Fruit fly (Drosophila melanogaster) whole organism, embryonic: ENCODE results near the gene CG2767.

Source experiments
- Atf3 ChIP-seq: fragments of 200-800 bp; sonication (Bioruptor generic); optimal IDR thresholded peaks from 3 replicates; lab custom pipeline; 2016; ENCODE audit warnings: missing biosample characterization, missing genetic modification characterization
- CG10431 ChIP-seq: fragments of 200-800 bp; sonication (Bioruptor generic); optimal IDR thresholded peaks from 3 replicates; lab custom pipeline; 2018; ENCODE audit warnings: missing biosample characterization, mild to moderate bottlenecking, missing genetic modification characterization
- CG12071 ChIP-seq: fragments of 200-800 bp; sonication (Bioruptor generic); optimal IDR thresholded peaks from 3 replicates; lab custom pipeline; 2018; ENCODE audit warnings: missing biosample characterization, mild to moderate bottlenecking, missing genetic modification characterization
- CG1233 ChIP-seq: fragments of 200-800 bp; sonication (Bioruptor generic); optimal IDR thresholded peaks from 4 replicates; lab custom pipeline; 2018; ENCODE audit warnings: missing biosample characterization, mild to moderate bottlenecking, missing genetic modification characterization
- CG13296 ChIP-seq: fragments of 200-800 bp; sonication (Bioruptor generic); optimal IDR thresholded peaks from 3 replicates; lab custom pipeline; 2018; ENCODE audit warnings: missing biosample characterization, mild to moderate bottlenecking, missing genetic modification characterization
- CG14050 ChIP-seq: fragments of 200-800 bp; sonication (Bioruptor generic); IDR thresholded peaks from 3 replicates; pipeline ENCODE4 v1.3.6; 2022; ENCODE audit warnings: missing biosample characterization, missing genetic modification characterization
- CG16863 ChIP-seq: fragments of 200-800 bp; sonication (Bioruptor generic); optimal IDR thresholded peaks from 3 replicates; lab custom pipeline; 2016; ENCODE audit warnings: missing biosample characterization, missing genetic modification characterization
- CG17359 ChIP-seq: fragments of 200-800 bp; sonication (Bioruptor generic); optimal IDR thresholded peaks from 3 replicates; lab custom pipeline; 2018; ENCODE audit warnings: missing biosample characterization, mild to moderate bottlenecking, missing genetic modification characterization, moderate library complexity
- CG17361 ChIP-seq: fragments of 200-800 bp; sonication (Bioruptor generic); IDR thresholded peaks from 3 replicates; pipeline ENCODE4 v1.3.6; 2022; ENCODE audit warnings: missing biosample characterization, missing genetic modification characterization
- CG17829 ChIP-seq: fragments of 200-800 bp; optimal IDR thresholded peaks from 2 replicates; lab custom pipeline; 2019; ENCODE audit warnings: missing biosample characterization, mild to moderate bottlenecking, missing genetic modification characterization, moderate library complexity
- CG17912 ChIP-seq: fragments of 200-800 bp; sonication (Bioruptor generic); optimal IDR thresholded peaks from 2 replicates; lab custom pipeline; 2018; ENCODE audit warnings: missing biosample characterization, mild to moderate bottlenecking, missing genetic modification characterization
- CG18764 ChIP-seq: fragments of 200-800 bp; sonication (Bioruptor generic); optimal IDR thresholded peaks from 3 replicates; lab custom pipeline; 2016; ENCODE audit warnings: missing biosample characterization, missing genetic modification characterization
- CG2120 ChIP-seq: fragments of 200-800 bp; sonication (Bioruptor generic); optimal IDR thresholded peaks from 3 replicates; lab custom pipeline; 2016; ENCODE audit warnings: missing biosample characterization, missing genetic modification characterization
- CG31224 ChIP-seq: fragments of 200-800 bp; sonication (Bioruptor generic); IDR thresholded peaks from 2 replicates; pipeline ENCODE4 v1.3.6; 2022; ENCODE audit warnings: missing biosample characterization, missing genetic modification characterization
- CG34224 ChIP-seq: fragments of 200-800 bp; sonication (Bioruptor generic); IDR thresholded peaks from 3 replicates; pipeline ENCODE4 v1.3.6; 2022; ENCODE audit warnings: missing biosample characterization, missing genetic modification characterization; ENCODE audit not compliant: partially characterized antibody
- CG4360 ChIP-seq: fragments of 200-800 bp; sonication (Bioruptor generic); IDR thresholded peaks from 2 replicates; pipeline ENCODE4 v1.3.6; 2022; ENCODE audit warnings: missing biosample characterization, missing genetic modification characterization
- CG4424 ChIP-seq: fragments of 200-800 bp; sonication (Bioruptor generic); optimal IDR thresholded peaks from 3 replicates; lab custom pipeline; 2016; ENCODE audit warnings: missing biosample characterization, missing genetic modification characterization
- CG4854 ChIP-seq: fragments of 200-800 bp; sonication (Bioruptor generic); optimal IDR thresholded peaks from 2 replicates; lab custom pipeline; 2016; ENCODE audit warnings: missing biosample characterization, missing genetic modification characterization, inconsistent platforms
- CG6765 ChIP-seq: fragments of 200-800 bp; sonication (Bioruptor generic); optimal IDR thresholded peaks from 3 replicates; lab custom pipeline; 2017; ENCODE audit warnings: missing biosample characterization, mild to moderate bottlenecking, missing genetic modification characterization
- CG8478 ChIP-seq: fragments of >200 bp; optimal IDR thresholded peaks from 2 replicates; lab custom pipeline; 2018
- CG9437 ChIP-seq: fragments of 200-800 bp; sonication (Bioruptor generic); optimal IDR thresholded peaks from 2 replicates; lab custom pipeline; 2018; ENCODE audit warnings: missing biosample characterization, mild to moderate bottlenecking, missing genetic modification characterization
- CG9609 ChIP-seq: fragments of 200-800 bp; sonication (Bioruptor generic); optimal IDR thresholded peaks from 3 replicates; lab custom pipeline; 2016; ENCODE audit warnings: missing biosample characterization, missing genetic modification characterization
- CkIIα-i1 ChIP-seq: fragments of 200-800 bp; sonication (Bioruptor generic); IDR thresholded peaks from 2 replicates; pipeline ENCODE4 v1.3.6; 2022; ENCODE audit warnings: missing biosample characterization, missing genetic modification characterization
- Hsf ChIP-seq: fragments of 200-800 bp; sonication (Bioruptor generic); optimal IDR thresholded peaks from 3 replicates; lab custom pipeline; 2016; ENCODE audit warnings: missing biosample characterization, missing genetic modification characterization
- Jarid2 ChIP-seq: fragments of 200-800 bp; sonication (Bioruptor generic); optimal IDR thresholded peaks from 3 replicates; lab custom pipeline; 2017; ENCODE audit warnings: mild to moderate bottlenecking, missing biosample characterization, missing genetic modification reagents, missing genetic modification characterization
- Lim3 ChIP-seq: fragments of 200-800 bp; sonication (Bioruptor generic); IDR thresholded peaks from 2 replicates; pipeline ENCODE4 v1.3.6; 2022; ENCODE audit warnings: missing biosample characterization, missing genetic modification characterization
- bigmax ChIP-seq: fragments of 200-800 bp; sonication (Bioruptor generic); optimal IDR thresholded peaks from 2 replicates; lab custom pipeline; 2018; ENCODE audit warnings: missing biosample characterization, mild to moderate bottlenecking, missing genetic modification characterization
- chm ChIP-seq: fragments of 200-800 bp; sonication (Bioruptor generic); IDR thresholded peaks from 2 replicates; pipeline ENCODE4 v1.3.6; 2022; ENCODE audit warnings: missing biosample characterization, missing genetic modification characterization
- corto ChIP-seq: fragments of 200-800 bp; sonication (Bioruptor generic); optimal IDR thresholded peaks from 2 replicates; lab custom pipeline; 2016; ENCODE audit warnings: missing biosample characterization, mild to moderate bottlenecking, missing genetic modification characterization, moderate library complexity
- croc ChIP-seq: fragments of 200-800 bp; sonication (Bioruptor generic); conservative IDR thresholded peaks from 3 replicates; pipeline ENCODE4 v1.3.6; 2022; ENCODE audit warnings: missing biosample characterization, missing genetic modification characterization
- danr ChIP-seq: fragments of 200-800 bp; sonication (Bioruptor generic); IDR thresholded peaks from 2 replicates; pipeline ENCODE4 v1.3.6; 2022; ENCODE audit warnings: missing biosample characterization, missing genetic modification characterization
- disco-r ChIP-seq: fragments of 200-800 bp; sonication (Bioruptor generic); optimal IDR thresholded peaks from 2 replicates; lab custom pipeline; 2016; ENCODE audit warnings: missing biosample characterization, missing genetic modification characterization
- dpn ChIP-seq, 2 experiments: fragments of 200-800 bp; sonication (Bioruptor generic); optimal IDR thresholded peaks; 3 replicates each; lab custom pipeline; 2016; ENCODE audit warnings: missing biosample characterization in 2 of 2, missing genetic modification characterization in 2 of 2
- fd102C ChIP-seq: fragments of 200-800 bp; sonication (Bioruptor generic); optimal IDR thresholded peaks from 2 replicates; lab custom pipeline; 2018; ENCODE audit warnings: missing biosample characterization, mild to moderate bottlenecking, missing genetic modification characterization, moderate library complexity
- gfzf ChIP-seq: fragments of 200-800 bp; sonication (Bioruptor generic); optimal IDR thresholded peaks from 2 replicates; lab custom pipeline; 2016; ENCODE audit warnings: missing biosample characterization, mild to moderate bottlenecking, missing genetic modification characterization, moderate library complexity
- gsb-n ChIP-seq: fragments of 200-800 bp; sonication (Bioruptor generic); optimal IDR thresholded peaks from 3 replicates; lab custom pipeline; 2018; ENCODE audit warnings: missing biosample characterization, mild to moderate bottlenecking, missing genetic modification characterization
- her ChIP-seq: fragments of 200-800 bp; sonication (Bioruptor generic); optimal IDR thresholded peaks from 2 replicates; lab custom pipeline; 2016; ENCODE audit warnings: missing biosample characterization, missing genetic modification characterization
- jing ChIP-seq: fragments of 200-800 bp; sonication (Bioruptor generic); optimal IDR thresholded peaks from 2 replicates; lab custom pipeline; 2018; ENCODE audit warnings: missing biosample characterization, mild to moderate bottlenecking, missing genetic modification characterization
- knrl ChIP-seq: fragments of 200-800 bp; sonication (Bioruptor generic); IDR thresholded peaks from 3 replicates; pipeline ENCODE4 v1.3.6; 2022; ENCODE audit warnings: missing biosample characterization, missing genetic modification characterization; ENCODE audit not compliant: partially characterized antibody
- lab ChIP-seq: fragments of 200-800 bp; sonication (Bioruptor generic); optimal IDR thresholded peaks from 3 replicates; lab custom pipeline; 2017; ENCODE audit warnings: missing biosample characterization, missing genetic modification characterization, mild to moderate bottlenecking, moderate library complexity, missing genetic modification reagents
- lmd ChIP-seq: fragments of 200-800 bp; sonication (Bioruptor generic); IDR thresholded peaks from 2 replicates; pipeline ENCODE4 v1.3.6; 2022; ENCODE audit warnings: missing biosample characterization, missing genetic modification characterization
- mld ChIP-seq: fragments of 200-800 bp; sonication (Bioruptor generic); IDR thresholded peaks from 3 replicates; pipeline ENCODE4 v1.3.6; 2022; ENCODE audit warnings: missing biosample characterization, missing genetic modification characterization; ENCODE audit not compliant: partially characterized antibody
- nerfin-1 ChIP-seq: fragments of 200-800 bp; sonication (Bioruptor generic); optimal IDR thresholded peaks from 3 replicates; lab custom pipeline; 2019; ENCODE audit warnings: missing biosample characterization, mild to moderate bottlenecking, missing genetic modification characterization, moderate library complexity
- pros ChIP-seq: fragments of 200-800 bp; sonication (Bioruptor generic); optimal IDR thresholded peaks from 3 replicates; lab custom pipeline; 2019; ENCODE audit warnings: missing biosample characterization, mild to moderate bottlenecking, missing genetic modification characterization, moderate library complexity
- pum ChIP-seq: fragments of 200-800 bp; sonication (Bioruptor generic); optimal IDR thresholded peaks from 2 replicates; lab custom pipeline; 2016; ENCODE audit warnings: missing biosample characterization, missing genetic modification characterization
- rib ChIP-seq: fragments of 200-800 bp; sonication (Bioruptor generic); IDR thresholded peaks from 2 replicates; pipeline ENCODE4 v1.3.6; 2022; ENCODE audit warnings: missing biosample characterization, missing genetic modification characterization
- so ChIP-seq: fragments of 200-800 bp; sonication (Bioruptor generic); IDR thresholded peaks from 3 replicates; pipeline ENCODE4 v1.3.6; 2022; ENCODE audit warnings: missing biosample characterization, missing genetic modification characterization
- sug ChIP-seq: fragments of 200-800 bp; optimal IDR thresholded peaks from 2 replicates; lab custom pipeline; 2019; ENCODE audit warnings: missing biosample characterization, mild to moderate bottlenecking, missing genetic modification characterization, moderate library complexity
- vfl ChIP-seq: fragments of 200-800 bp; sonication (Bioruptor generic); optimal IDR thresholded peaks from 2 replicates; lab custom pipeline; 2016; ENCODE audit warnings: missing biosample characterization, missing genetic modification characterization
- wor ChIP-seq: fragments of 200-800 bp; sonication (Bioruptor generic); IDR thresholded peaks from 2 replicates; pipeline ENCODE4 v1.3.6; 2022; ENCODE audit warnings: missing biosample characterization, missing genetic modification characterization
- zf30C ChIP-seq: fragments of 200-800 bp; sonication (Bioruptor generic); optimal IDR thresholded peaks from 3 replicates; lab custom pipeline; 2018; ENCODE audit warnings: missing biosample characterization, mild to moderate bottlenecking, missing genetic modification characterization

The CG2767 gene

DNA sequence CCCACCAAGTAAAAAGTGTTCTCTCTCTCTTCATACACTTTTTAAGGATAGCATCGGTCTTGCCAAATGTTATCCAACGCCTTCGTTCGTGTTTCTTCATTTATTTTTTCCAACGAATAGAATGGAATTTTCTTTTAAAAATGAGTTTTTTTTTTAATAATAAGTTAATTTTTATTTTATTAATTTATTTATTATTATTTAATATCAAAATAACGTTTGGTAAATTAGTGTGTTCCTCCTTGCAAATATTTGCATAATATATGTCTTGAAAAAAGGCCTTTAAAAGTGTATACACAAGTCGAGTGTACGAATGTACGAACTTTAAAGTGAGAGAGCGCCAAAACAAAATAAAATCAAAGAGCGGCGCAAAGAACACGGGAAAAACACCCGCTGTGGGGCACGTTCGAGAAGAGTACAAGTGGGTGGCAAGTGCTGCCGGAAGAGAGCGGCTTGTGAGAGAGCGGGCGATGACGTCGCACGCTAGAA lies 19.3 kb upstream of the CG2767 start (continued):
- no peak for TF ChIP-seq disco-r (GFP tag; lab: Kevin White, UChicago)
- TF ChIP-seq dpn (GFP tag; optimal IDR thresholded peaks at IDR 0.05; lab: Kevin White, UChicago), result peak in 1 of 2 experiments; percentile 89
- peak; percentile 61 for TF ChIP-seq nerfin-1
- no peak for TF ChIP-seq mld
- no peak for TF ChIP-seq CG4854 (GFP tag; lab: Kevin White, UChicago)
- TF ChIP-seq lmd (GFP tag; lab: Robert Waterston, UW), result peak; percentile 80
- peak; percentile 83 for TF ChIP-seq CG17829 (tag; lab: Kevin White, UChicago)
- peak; percentile 81 for TF ChIP-seq wor (GFP tag; lab: Robert Waterston, UW)
- no peak for TF ChIP-seq gfzf (GFP tag; lab: Kevin White, UChicago)
- no peak for TF ChIP-seq pum (GFP tag; lab: Kevin White, UChicago)
- TF ChIP-seq so (GFP tag; lab: Robert Waterston, UW), result peak; percentile 72
- TF ChIP-seq CG17359 (tag; lab: Kevin White, UChicago), result peak; percentile 80
- peak; percentile 48 for TF ChIP-seq Hsf (GFP tag; lab: Kevin White, UChicago)
- TF ChIP-seq CG1233 (GFP tag; lab: Kevin White, UChicago), result peak; percentile 70
- TF ChIP-seq CG6765 (GFP tag; lab: Kevin White, UChicago), result peak; percentile 68
- TF ChIP-seq CG17912 (GFP tag; lab: Kevin White, UChicago), result peak; percentile 35
- TF ChIP-seq CG8478, result no peak
- TF ChIP-seq Jarid2 (GFP tag; lab: Kevin White, UChicago), result peak; percentile 27
- TF ChIP-seq pros, result no peak
- no peak for TF ChIP-seq vfl (GFP tag; lab: Kevin White, UChicago)
- TF ChIP-seq CkIIα-i1 (GFP tag; lab: Robert Waterston, UW), result no peak
- peak; percentile 64; the same call in 2 of the 3 replicates for TF ChIP-seq croc (GFP tag; lab: Robert Waterston, UW)
- peak; percentile 35; the same call in 1 of the 2 replicates for TF ChIP-seq CG31224
- peak; percentile 50; the same call in 1 of the 2 replicates for TF ChIP-seq danr (GFP tag; lab: Robert Waterston, UW)
- peak; percentile 71 for TF ChIP-seq CG4424
- TF ChIP-seq CG13296, result peak; percentile 90
- TF ChIP-seq CG18764 (GFP tag; lab: Kevin White, UChicago), result no peak
- no peak for TF ChIP-seq Lim3
- TF ChIP-seq CG9609 (GFP tag; lab: Kevin White, UChicago), result peak; percentile 44
- 0 out of 2 replicates have a peak, but pooled peaks have one; percentile 23 for TF ChIP-seq CG4360 (GFP tag; lab: Robert Waterston, UW)
- no peak for TF ChIP-seq knrl (GFP tag; lab: Robert Waterston, UW)
- TF ChIP-seq bigmax, result no peak
- no peak for TF ChIP-seq her (GFP tag; lab: Kevin White, UChicago)
- TF ChIP-seq CG34224, result no peak; the same call in 2 of the 3 replicates
- TF ChIP-seq zf30C (GFP tag; lab: Kevin White, UChicago), result no peak
- TF ChIP-seq CG10431 (GFP tag; lab: Kevin White, UChicago), result peak; percentile 85
- TF ChIP-seq corto (GFP tag; lab: Kevin White, UChicago), result peak; percentile 29
- no peak for TF ChIP-seq fd102C (GFP tag; lab: Kevin White, UChicago)
- TF ChIP-seq jing, result peak; percentile 5
- TF ChIP-seq CG17361 (GFP tag; lab: Robert Waterston, UW), result no peak; the same call in 1 of the 3 replicates
- TF ChIP-seq sug (tag; lab: Kevin White, UChicago), result no peak
- peak; percentile 54; the same call in 1 of the 2 replicates for TF ChIP-seq chm (GFP tag; lab: Robert Waterston, UW)
- no peak for TF ChIP-seq CG12071 (GFP tag; lab: Kevin White, UChicago)
- TF ChIP-seq rib, result no peak
- peak; percentile 37 for TF ChIP-seq CG16863 (GFP tag; lab: Kevin White, UChicago)
- peak; percentile 94 for TF ChIP-seq CG9437
- TF ChIP-seq Atf3 (GFP tag; lab: Kevin White, UChicago), result peak; percentile 25
- TF ChIP-seq CG2120 (GFP tag; lab: Kevin White, UChicago), result peak; percentile 77
- TF ChIP-seq CG14050 (GFP tag; lab: Robert Waterston, UW), result peak; percentile 53; the same call in 1 of the 3 replicates
- TF ChIP-seq gsb-n (tag; lab: Kevin White, UChicago), result no peak
- TF ChIP-seq lab (GFP tag; lab: Kevin White, UChicago), result peak; percentile 86
